Fruit fly (Drosophila melanogaster) whole organism, prepupa: ENCODE measurements around the gene dop.

Experiments used
- Blimp-1 ChIP-seq: fragments of 200-800 bp; sonication (Bioruptor generic); optimal IDR thresholded peaks from 3 replicates; lab custom pipeline; 2017; ENCODE audit warnings: missing biosample characterization, missing genetic modification characterization, mild to moderate bottlenecking, moderate library complexity, missing genetic modification reagents
- CG11762 ChIP-seq: fragments of 200-800 bp; sonication (Bioruptor generic); optimal IDR thresholded peaks from 3 replicates; lab custom pipeline; 2016; ENCODE audit warnings: missing biosample characterization, missing genetic modification characterization; ENCODE audit not compliant: insufficient read depth
- CG11902 ChIP-seq: fragments of 200-800 bp; sonication (Bioruptor generic); optimal IDR thresholded peaks from 3 replicates; lab custom pipeline; 2016; ENCODE audit warnings: missing biosample characterization, missing genetic modification characterization
- CG15336 ChIP-seq: fragments of 200-800 bp; sonication (Bioruptor generic); IDR thresholded peaks from 2 replicates; pipeline ENCODE4 v1.3.6; 2022; ENCODE audit warnings: missing biosample characterization, missing genetic modification characterization
- CG1621 ChIP-seq: fragments of 200-800 bp; sonication (Bioruptor generic); optimal IDR thresholded peaks from 3 replicates; lab custom pipeline; 2018; ENCODE audit warnings: missing biosample characterization, mild to moderate bottlenecking, missing genetic modification characterization
- CG3032 ChIP-seq: fragments of 200-800 bp; optimal IDR thresholded peaks from 2 replicates; lab custom pipeline; 2019; ENCODE audit warnings: missing biosample characterization, mild to moderate bottlenecking, missing genetic modification characterization, moderate library complexity
- CG32006 ChIP-seq: fragments of 200-800 bp; sonication (Bioruptor generic); optimal IDR thresholded peaks from 3 replicates; lab custom pipeline; 2017; ENCODE audit warnings: missing biosample characterization, mild to moderate bottlenecking, missing genetic modification characterization
- CG3919 ChIP-seq: fragments of 200-800 bp; sonication (Bioruptor generic); optimal IDR thresholded peaks from 3 replicates; lab custom pipeline; 2016; ENCODE audit warnings: missing biosample characterization, missing genetic modification characterization
- CG6163 ChIP-seq: fragments of 200-800 bp; sonication (Bioruptor generic); IDR thresholded peaks from 3 replicates; pipeline ENCODE4 v1.3.6; 2022; ENCODE audit warnings: missing biosample characterization, missing genetic modification characterization
- CG6276 ChIP-seq: fragments of 200-800 bp; sonication (Bioruptor generic); optimal IDR thresholded peaks from 2 replicates; lab custom pipeline; 2017; ENCODE audit warnings: missing biosample characterization, mild to moderate bottlenecking, missing genetic modification characterization
- CG6792 ChIP-seq: fragments of 200-800 bp; sonication (Bioruptor generic); optimal IDR thresholded peaks from 3 replicates; lab custom pipeline; 2016; ENCODE audit warnings: missing biosample characterization, missing genetic modification characterization
- CG6808 ChIP-seq: fragments of 200-800 bp; sonication (Bioruptor generic); optimal IDR thresholded peaks from 3 replicates; lab custom pipeline; 2017; ENCODE audit warnings: missing biosample characterization, missing genetic modification characterization, mild to moderate bottlenecking, moderate library complexity, missing genetic modification reagents
- CG8119 ChIP-seq: fragments of 200-800 bp; sonication (Bioruptor generic); IDR thresholded peaks from 3 replicates; pipeline ENCODE4 v1.3.6; 2022; ENCODE audit warnings: missing biosample characterization, missing genetic modification characterization
- CG8319 ChIP-seq: fragments of 200-800 bp; sonication (Bioruptor generic); optimal IDR thresholded peaks from 3 replicates; lab custom pipeline; 2016; ENCODE audit warnings: missing biosample characterization, missing genetic modification characterization
- CG8632 ChIP-seq: fragments of 200-800 bp; sonication (Bioruptor generic); optimal IDR thresholded peaks from 3 replicates; lab custom pipeline; 2016; ENCODE audit warnings: missing biosample characterization, missing genetic modification characterization
- CG9139 ChIP-seq: fragments of 200-800 bp; sonication (Bioruptor generic); optimal IDR thresholded peaks from 3 replicates; lab custom pipeline; 2017; ENCODE audit warnings: missing biosample characterization, mild to moderate bottlenecking, missing genetic modification characterization
- Eip75B ChIP-seq: fragments of 200-800 bp; sonication (Bioruptor generic); optimal IDR thresholded peaks from 3 replicates; lab custom pipeline; 2016; ENCODE audit warnings: missing biosample characterization, missing genetic modification characterization
- Eip78C ChIP-seq: fragments of 200-800 bp; sonication (Bioruptor generic); peaks from one replicate; lab custom pipeline; 2016; ENCODE audit warnings: missing biosample characterization, missing genetic modification characterization
- Eip93F ChIP-seq: fragments of 200-800 bp; sonication (Bioruptor generic); optimal IDR thresholded peaks from 2 replicates; lab custom pipeline; 2016; ENCODE audit warnings: missing biosample characterization, mild to moderate bottlenecking, missing genetic modification characterization
- Ets96B ChIP-seq: fragments of 200-800 bp; optimal IDR thresholded peaks from 2 replicates; lab custom pipeline; 2019; ENCODE audit warnings: missing biosample characterization, mild to moderate bottlenecking, missing genetic modification characterization, moderate library complexity
- Gug ChIP-seq: fragments of 200-800 bp; sonication (Bioruptor generic); IDR thresholded peaks from 2 replicates; pipeline ENCODE4 v1.3.6; 2022; ENCODE audit warnings: missing biosample characterization, missing genetic modification characterization
- Hr38 ChIP-seq: sonication (Bioruptor generic); optimal IDR thresholded peaks from 2 replicates; lab custom pipeline; 2016; ENCODE audit warnings: missing biosample characterization, missing genetic modification characterization
- Lpt ChIP-seq: fragments of 200-800 bp; sonication (Bioruptor generic); optimal IDR thresholded peaks from 3 replicates; lab custom pipeline; 2016; ENCODE audit warnings: missing biosample characterization, missing genetic modification characterization
- Met ChIP-seq: fragments of 200-800 bp; sonication (Bioruptor generic); optimal IDR thresholded peaks from 3 replicates; lab custom pipeline; 2016; ENCODE audit warnings: missing biosample characterization, missing genetic modification characterization
- OdsH ChIP-seq: fragments of 200-800 bp; sonication (Bioruptor generic); optimal IDR thresholded peaks from 3 replicates; lab custom pipeline; 2016; ENCODE audit warnings: missing biosample characterization, missing genetic modification characterization
- Sox102F ChIP-seq: fragments of 200-800 bp; sonication (Bioruptor generic); optimal IDR thresholded peaks from 2 replicates; lab custom pipeline; 2016; ENCODE audit warnings: missing biosample characterization, mild to moderate bottlenecking, missing genetic modification characterization
- Sox15 ChIP-seq: fragments of 200-800 bp; sonication (Bioruptor generic); optimal IDR thresholded peaks from 3 replicates; lab custom pipeline; 2016; ENCODE audit warnings: missing biosample characterization, missing genetic modification characterization
- achi ChIP-seq: fragments of 200-800 bp; sonication (Bioruptor generic); optimal IDR thresholded peaks from 3 replicates; lab custom pipeline; 2016; ENCODE audit warnings: missing biosample characterization, missing genetic modification characterization
- cyc ChIP-seq: fragments of 200-800 bp; sonication (Bioruptor generic); optimal IDR thresholded peaks from 3 replicates; lab custom pipeline; 2016; ENCODE audit warnings: missing biosample characterization, missing genetic modification characterization
- dsx ChIP-seq: fragments of 200-800 bp; optimal IDR thresholded peaks from 3 replicates; lab custom pipeline; 2019; ENCODE audit warnings: missing biosample characterization, mild to moderate bottlenecking, missing genetic modification characterization, moderate library complexity; ENCODE audit not compliant: poor library complexity, severe bottlenecking
- eg ChIP-seq: fragments of 200-800 bp; sonication (Bioruptor generic); IDR thresholded peaks from 3 replicates; pipeline ENCODE4 v1.3.6; 2022; ENCODE audit warnings: missing biosample characterization, missing genetic modification characterization
- fd59A ChIP-seq: fragments of 200-800 bp; sonication (Bioruptor generic); optimal IDR thresholded peaks from 2 replicates; lab custom pipeline; 2017; ENCODE audit warnings: missing biosample characterization, mild to moderate bottlenecking, missing genetic modification characterization, missing genetic modification reagents
- fkh ChIP-seq: fragments of 200-800 bp; sonication (Bioruptor generic); optimal IDR thresholded peaks from 3 replicates; lab custom pipeline; 2017; ENCODE audit warnings: missing biosample characterization, mild to moderate bottlenecking, missing genetic modification characterization, moderate library complexity
- pdm3 ChIP-seq: fragments of 200-800 bp; sonication (Bioruptor generic); optimal IDR thresholded peaks from 3 replicates; lab custom pipeline; 2016; ENCODE audit warnings: missing biosample characterization, missing genetic modification characterization
- spab ChIP-seq: fragments of 200-800 bp; sonication (Bioruptor generic); optimal IDR thresholded peaks from 2 replicates; lab custom pipeline; 2017; ENCODE audit warnings: missing biosample characterization, mild to moderate bottlenecking, missing genetic modification characterization, missing genetic modification reagents
- ss ChIP-seq, 2 experiments: fragments of 200-800 bp; sonication (Bioruptor generic); optimal IDR thresholded peaks; 2 replicates in 1 of 2; 3 replicates in 1 of 2; lab custom pipeline; 2017 to 2018; ENCODE audit warnings: mild to moderate bottlenecking in 2 of 2, missing biosample characterization in 2 of 2, missing genetic modification characterization in 2 of 2, moderate library complexity in 1 of 2
- topi ChIP-seq: fragments of 200-800 bp; sonication (Bioruptor generic); optimal IDR thresholded peaks from 3 replicates; lab custom pipeline; 2016; ENCODE audit warnings: missing biosample characterization, missing genetic modification characterization

The dop gene

DNA sequence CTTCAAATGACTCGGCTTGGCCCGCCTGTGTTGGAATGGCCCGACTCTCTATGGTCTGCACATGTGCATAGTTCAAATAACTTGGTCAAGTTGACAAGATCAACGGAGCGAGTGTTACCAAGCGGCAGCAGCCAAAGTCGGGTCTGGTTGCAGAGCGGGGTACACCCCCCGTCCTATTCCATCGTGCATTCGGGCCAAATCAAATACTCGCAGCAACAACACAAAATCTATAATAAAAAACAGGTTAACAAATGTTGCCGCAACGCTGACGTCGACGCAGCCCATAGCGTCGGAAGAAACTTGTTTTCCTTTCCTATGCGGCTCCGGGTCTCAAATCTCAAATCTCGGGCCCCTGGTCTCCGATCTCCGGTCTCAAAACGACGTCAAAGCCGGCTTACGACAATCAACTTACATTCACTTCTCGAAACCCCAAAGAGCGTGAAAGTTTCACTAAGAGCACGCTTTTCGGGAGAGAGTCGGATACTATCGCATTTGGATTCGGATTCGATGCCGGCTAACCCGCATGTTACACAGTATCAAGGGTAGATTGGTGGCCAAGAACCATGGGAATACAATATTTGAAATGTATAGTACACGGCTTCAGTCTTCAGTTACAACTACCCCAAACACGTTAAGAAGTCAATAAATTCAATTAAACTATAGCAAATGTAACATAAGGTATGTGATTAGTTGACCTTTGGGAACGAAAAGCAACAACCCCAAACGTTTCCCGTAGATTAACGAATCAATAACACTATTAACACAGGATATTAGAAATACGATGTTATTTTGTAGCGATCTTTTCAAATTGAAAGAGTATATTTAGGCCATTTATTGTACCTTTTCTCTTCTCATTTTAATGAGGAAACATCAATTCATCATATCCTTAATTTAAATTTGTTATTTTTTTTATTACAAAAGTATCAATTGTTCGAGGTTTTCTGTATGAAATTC, 31.3 kb upstream of the dop start (continued):
- peak; percentile 78 for TF ChIP-seq CG6808 (GFP tag; lab: Kevin White, UChicago)
- 0 out of 3 replicates have a peak, but pooled peaks have one; percentile 37 for TF ChIP-seq CG8119
- TF ChIP-seq fkh (GFP tag; lab: Kevin White, UChicago) = peak; percentile 23
- peak; percentile 81 for TF ChIP-seq CG6276 (GFP tag; lab: Kevin White, UChicago)
- TF ChIP-seq Gug (GFP tag; lab: Robert Waterston, UW) = 0 out of 2 replicates have a peak, but pooled peaks have one; percentile 18
- TF ChIP-seq CG6792 (GFP tag; lab: Kevin White, UChicago) = peak; percentile 71
- peak; percentile 48 for TF ChIP-seq Lpt
- peak; percentile 76 for TF ChIP-seq Sox15 (GFP tag; lab: Kevin White, UChicago)
- TF ChIP-seq Hr38 (GFP tag; lab: Kevin White, UChicago) = no peak
- TF ChIP-seq cyc (GFP tag; lab: Kevin White, UChicago) = peak; percentile 77
- peak; percentile 67 for TF ChIP-seq achi (GFP tag; lab: Kevin White, UChicago)
- TF ChIP-seq topi (GFP tag; lab: Kevin White, UChicago) = peak; percentile 83
- TF ChIP-seq Eip75B (GFP tag; lab: Kevin White, UChicago) = peak; percentile 76
- peak; percentile 64 for TF ChIP-seq CG1621
- TF ChIP-seq CG11762 = peak; percentile 58
- peak; percentile 44 for TF ChIP-seq CG8319 (GFP tag; lab: Kevin White, UChicago)
- peak; percentile 11 for TF ChIP-seq dsx (GFP tag; lab: Kevin White, UChicago)
- peak; percentile 32 for TF ChIP-seq CG11902 (GFP tag; lab: Kevin White, UChicago)
- TF ChIP-seq CG9139 (GFP tag; lab: Kevin White, UChicago) = peak; percentile 51
- TF ChIP-seq CG8632 (GFP tag; lab: Kevin White, UChicago) = peak; percentile 77
- peak; percentile 34 for TF ChIP-seq Blimp-1 (GFP tag; lab: Kevin White, UChicago)
- peak; percentile 90 for TF ChIP-seq CG32006 (GFP tag; lab: Kevin White, UChicago)
- TF ChIP-seq CG3919 = peak; percentile 67
- peak; percentile 28; the same call in 1 of the 2 replicates for TF ChIP-seq CG15336 (GFP tag; lab: Robert Waterston, UW)

dm6 chr3L:15535228-15535598, 30.6 kb upstream of the dop start, which contains the start of gene CrebA:
TSS of gene CrebA (plus strand) at chr3L:15535395.
- TF ChIP-seq CG3032 (tag; lab: Kevin White, UChicago) (no peak), CG1621 (peak; percentile 17), CG6163 (GFP tag; lab: Robert Waterston, UW) (peak; percentile 18; the same call in 1 of the 3 replicates), eg (peak; percentile 13; the same call in 2 of the 3 replicates)

- TF ChIP-seq CG1621 (peak; percentile 3), pdm3 (GFP tag; lab: Kevin White, UChicago) (no peak), CG6163 (GFP tag; lab: Robert Waterston, UW) (peak; percentile 7; the same call in 1 of the 3 replicates), dsx (GFP tag; lab: Kevin White, UChicago) (peak; percentile 83), Blimp-1 (GFP tag; lab: Kevin White, UChicago) (peak; percentile 8), topi (GFP tag; lab: Kevin White, UChicago) (no peak), Gug (GFP tag; lab: Robert Waterston, UW) (no peak), OdsH (no peak), fd59A (no peak), Ets96B (tag; lab: Kevin White, UChicago) (no peak), Eip93F (peak; percentile 23), Met (no peak), ss (GFP tag; optimal IDR thresholded peaks at IDR 0.05; lab: Kevin White, UChicago) (peak in 1 of 2 experiments; percentile 49), Eip78C (GFP tag; lab: Kevin White, UChicago) (peak; percentile 29), spab (no peak), eg (0 out of 3 replicates have a peak, but pooled peaks have one; percentile 8), CG8119 (0 out of 3 replicates have a peak, but pooled peaks have one; percentile 18), Sox102F (GFP tag; lab: Kevin White, UChicago) (no peak), CG6808 (GFP tag; lab: Kevin White, UChicago) (peak; percentile 25)
These were observed 30.0 kb upstream of the dop start for dm6 chr3L:15535800-15536225.
